Fruit fly (Drosophila melanogaster) whole organism, embryonic: ENCODE data around the gene obst-F.

ENCODE experiments used
- Adf1 ChIP-seq: fragments of 200-800 bp; sonication (Bioruptor generic); IDR thresholded peaks from 2 replicates; pipeline ENCODE4 v1.3.6; 2022; ENCODE audit warnings: missing biosample characterization, missing genetic modification characterization
- Asciz ChIP-seq: fragments of 200-800 bp; sonication (Bioruptor generic); optimal IDR thresholded peaks from 2 replicates; lab custom pipeline; 2017; ENCODE audit warnings: missing biosample characterization, mild to moderate bottlenecking, missing genetic modification characterization, missing genetic modification reagents
- B-H2 ChIP-seq: fragments of 200-800 bp; sonication (Bioruptor generic); optimal IDR thresholded peaks from 2 replicates; lab custom pipeline; 2018; ENCODE audit warnings: missing biosample characterization, mild to moderate bottlenecking, missing genetic modification characterization
- CG11093 ChIP-seq: fragments of 200-800 bp; sonication (Bioruptor generic); IDR thresholded peaks from 3 replicates; pipeline ENCODE4 v1.3.6; 2022; ENCODE audit warnings: missing biosample characterization, missing genetic modification characterization
- CG11504 ChIP-seq: fragments of 200-800 bp; sonication (Bioruptor generic); optimal IDR thresholded peaks from 3 replicates; lab custom pipeline; 2019; ENCODE audit warnings: missing biosample characterization, mild to moderate bottlenecking, missing genetic modification characterization, moderate library complexity
- CG13287 ChIP-seq: fragments of 200-800 bp; sonication (Bioruptor generic); IDR thresholded peaks from 2 replicates; pipeline ENCODE4 v1.3.6; 2022; ENCODE audit warnings: missing biosample characterization, missing genetic modification characterization; ENCODE audit not compliant: partially characterized antibody
- CG13624 ChIP-seq: fragments of 200-800 bp; sonication (Bioruptor generic); optimal IDR thresholded peaks from 2 replicates; lab custom pipeline; 2016; ENCODE audit warnings: missing biosample characterization, missing genetic modification characterization
- CG15073 ChIP-seq: fragments of 200-800 bp; sonication (Bioruptor generic); optimal IDR thresholded peaks from 2 replicates; lab custom pipeline; 2016; ENCODE audit warnings: missing biosample characterization, missing genetic modification characterization
- CG15269 ChIP-seq: fragments of 200-800 bp; sonication (Bioruptor generic); optimal IDR thresholded peaks from 2 replicates; lab custom pipeline; 2018; ENCODE audit warnings: missing biosample characterization, mild to moderate bottlenecking, missing genetic modification characterization, moderate library complexity
- CG15601 ChIP-seq: fragments of 200-800 bp; sonication (Bioruptor generic); optimal IDR thresholded peaks from 3 replicates; lab custom pipeline; 2019; ENCODE audit warnings: missing biosample characterization, mild to moderate bottlenecking, missing genetic modification characterization, moderate library complexity
- CG1603 ChIP-seq: fragments of 200-800 bp; sonication (Bioruptor generic); optimal IDR thresholded peaks from 2 replicates; lab custom pipeline; 2019; ENCODE audit warnings: missing biosample characterization, mild to moderate bottlenecking, missing genetic modification characterization, moderate library complexity
- CG17385 ChIP-seq: fragments of 200-800 bp; sonication (Bioruptor generic); optimal IDR thresholded peaks from 3 replicates; lab custom pipeline; 2018; ENCODE audit warnings: missing biosample characterization, mild to moderate bottlenecking, missing genetic modification characterization
- CG17568 ChIP-seq: fragments of 200-800 bp; sonication (Bioruptor generic); optimal IDR thresholded peaks from 2 replicates; lab custom pipeline; 2018; ENCODE audit warnings: missing biosample characterization, mild to moderate bottlenecking, missing genetic modification characterization, moderate library complexity
- CG18011 ChIP-seq: fragments of 200-800 bp; sonication (Bioruptor generic); optimal IDR thresholded peaks from 2 replicates; lab custom pipeline; 2017; ENCODE audit warnings: missing biosample characterization, missing genetic modification characterization, mild to moderate bottlenecking, moderate library complexity, missing genotype
- CG3163 ChIP-seq: fragments of 200-800 bp; sonication (Bioruptor generic); optimal IDR thresholded peaks from 3 replicates; lab custom pipeline; 2016; ENCODE audit warnings: missing biosample characterization, missing genetic modification characterization
- CG32532 ChIP-seq: fragments of 200-800 bp; sonication (Bioruptor generic); IDR thresholded peaks from 2 replicates; pipeline ENCODE4 v1.3.6; 2022; ENCODE audit warnings: missing biosample characterization, missing genetic modification characterization
- CG34376 ChIP-seq: fragments of 200-800 bp; sonication (Bioruptor generic); optimal IDR thresholded peaks from 2 replicates; lab custom pipeline; 2018; ENCODE audit warnings: missing biosample characterization, mild to moderate bottlenecking, missing genetic modification characterization
- CG34422 ChIP-seq: fragments of 200-800 bp; sonication (Bioruptor generic); IDR thresholded peaks from 3 replicates; pipeline ENCODE4 v1.3.6; 2022; ENCODE audit warnings: missing biosample characterization, missing genetic modification characterization
- CG4404 ChIP-seq: fragments of 200-800 bp; sonication (Bioruptor generic); IDR thresholded peaks from 2 replicates; pipeline ENCODE4 v1.3.6; 2022; ENCODE audit warnings: missing biosample characterization, missing genetic modification characterization
- CG6765 ChIP-seq: fragments of 200-800 bp; sonication (Bioruptor generic); optimal IDR thresholded peaks from 3 replicates; lab custom pipeline; 2017; ENCODE audit warnings: missing biosample characterization, mild to moderate bottlenecking, missing genetic modification characterization
- CG7963 ChIP-seq: fragments of 200-800 bp; sonication (Bioruptor generic); IDR thresholded peaks from 3 replicates; pipeline ENCODE4 v1.3.6; 2022; ENCODE audit warnings: missing biosample characterization, missing genetic modification characterization; ENCODE audit not compliant: partially characterized antibody
- CG7987 ChIP-seq: fragments of 200-800 bp; sonication (Bioruptor generic); optimal IDR thresholded peaks from 2 replicates; lab custom pipeline; 2018; ENCODE audit warnings: missing biosample characterization, mild to moderate bottlenecking, missing genetic modification characterization, moderate library complexity
- CG9932 ChIP-seq: fragments of 200-800 bp; sonication (Bioruptor generic); IDR thresholded peaks from 2 replicates; pipeline ENCODE4 v1.3.6; 2022; ENCODE audit warnings: missing biosample characterization, missing genetic modification characterization
- Chrac-16 ChIP-seq: fragments of 200-800 bp; sonication (Bioruptor generic); optimal IDR thresholded peaks from 3 replicates; lab custom pipeline; 2016; ENCODE audit warnings: missing biosample characterization, missing genetic modification characterization
- D19A ChIP-seq: fragments of 200-800 bp; optimal IDR thresholded peaks from 3 replicates; lab custom pipeline; 2019; ENCODE audit warnings: missing biosample characterization, mild to moderate bottlenecking, missing genetic modification characterization, moderate library complexity
- E2f2 ChIP-seq: fragments of 200-800 bp; sonication (Bioruptor generic); IDR thresholded peaks from 2 replicates; pipeline ENCODE4 v1.3.6; 2022; ENCODE audit warnings: missing biosample characterization, missing genetic modification characterization
- Fer1 ChIP-seq: fragments of 200-800 bp; sonication (Bioruptor generic); optimal IDR thresholded peaks from 2 replicates; lab custom pipeline; 2017; ENCODE audit warnings: missing biosample characterization, mild to moderate bottlenecking, missing genetic modification characterization
- HLH54F ChIP-seq: fragments of 200-800 bp; sonication (Bioruptor generic); optimal IDR thresholded peaks from 3 replicates; lab custom pipeline; 2016; ENCODE audit warnings: missing biosample characterization, missing genetic modification characterization
- HmgZ ChIP-seq: fragments of 200-800 bp; sonication (Bioruptor generic); optimal IDR thresholded peaks from 2 replicates; lab custom pipeline; 2018; ENCODE audit warnings: missing biosample characterization, mild to moderate bottlenecking, missing genetic modification characterization
- Hmx ChIP-seq: fragments of 200-800 bp; sonication (Bioruptor generic); optimal IDR thresholded peaks from 2 replicates; lab custom pipeline; 2016; ENCODE audit warnings: missing biosample characterization, missing genetic modification characterization
- Jarid2 ChIP-seq: fragments of 200-800 bp; sonication (Bioruptor generic); optimal IDR thresholded peaks from 3 replicates; lab custom pipeline; 2017; ENCODE audit warnings: mild to moderate bottlenecking, missing biosample characterization, missing genetic modification reagents, missing genetic modification characterization
- Lhr ChIP-seq: fragments of 200-800 bp; sonication (Bioruptor generic); optimal IDR thresholded peaks from 3 replicates; lab custom pipeline; 2017; ENCODE audit warnings: mild to moderate bottlenecking, missing biosample characterization, missing genetic modification reagents, missing genetic modification characterization
- Meics ChIP-seq: fragments of 200-800 bp; sonication (Bioruptor generic); optimal IDR thresholded peaks from 2 replicates; lab custom pipeline; 2017; ENCODE audit warnings: missing biosample characterization, mild to moderate bottlenecking, missing genetic modification characterization
- Oli ChIP-seq: fragments of 200-800 bp; sonication (Bioruptor generic); optimal IDR thresholded peaks from 2 replicates; lab custom pipeline; 2018; ENCODE audit warnings: missing biosample characterization, mild to moderate bottlenecking, missing genetic modification characterization, moderate library complexity
- caup ChIP-seq: fragments of 200-800 bp; sonication (Bioruptor generic); optimal IDR thresholded peaks from 3 replicates; lab custom pipeline; 2017; ENCODE audit warnings: missing biosample characterization, mild to moderate bottlenecking, missing genetic modification characterization, moderate library complexity; ENCODE audit not compliant: severe bottlenecking
- cg ChIP-seq: fragments of 200-800 bp; sonication (Bioruptor generic); optimal IDR thresholded peaks from 3 replicates; lab custom pipeline; 2019; ENCODE audit warnings: missing biosample characterization, mild to moderate bottlenecking, missing genetic modification characterization, moderate library complexity
- chinmo ChIP-seq: fragments of 200-800 bp; sonication (Bioruptor generic); IDR thresholded peaks from 4 replicates; pipeline ENCODE4 v1.3.6; 2022; ENCODE audit warnings: missing biosample characterization, missing genetic modification characterization; ENCODE audit not compliant: partially characterized antibody
- cwo ChIP-seq: fragments of 200-800 bp; sonication (Bioruptor generic); optimal IDR thresholded peaks from 3 replicates; lab custom pipeline; 2017; ENCODE audit warnings: missing biosample characterization, missing genetic modification characterization, mild to moderate bottlenecking, moderate library complexity, missing genetic modification reagents
- dati ChIP-seq: fragments of 200-800 bp; sonication (Bioruptor generic); IDR thresholded peaks from 2 replicates; pipeline ENCODE4 v1.3.6; 2022; ENCODE audit warnings: missing biosample characterization, missing genetic modification characterization
- ftz-f1 ChIP-seq: fragments of 200-800 bp; sonication (Bioruptor generic); optimal IDR thresholded peaks from 2 replicates; lab custom pipeline; 2016; ENCODE audit warnings: missing biosample characterization, missing genetic modification characterization
- gcm ChIP-seq: fragments of 200-800 bp; sonication (Bioruptor generic); optimal IDR thresholded peaks from 2 replicates; lab custom pipeline; 2019; ENCODE audit warnings: missing biosample characterization, mild to moderate bottlenecking, missing genetic modification characterization, moderate library complexity
- knrl ChIP-seq: fragments of 200-800 bp; sonication (Bioruptor generic); IDR thresholded peaks from 3 replicates; pipeline ENCODE4 v1.3.6; 2022; ENCODE audit warnings: missing biosample characterization, missing genetic modification characterization; ENCODE audit not compliant: partially characterized antibody
- phol ChIP-seq: fragments of 200-800 bp; sonication (Bioruptor generic); optimal IDR thresholded peaks from 3 replicates; lab custom pipeline; 2018; ENCODE audit warnings: missing biosample characterization, mild to moderate bottlenecking, missing genetic modification characterization, moderate library complexity
- seq ChIP-seq: fragments of 200-800 bp; sonication (Bioruptor generic); IDR thresholded peaks from 2 replicates; pipeline ENCODE4 v1.3.6; 2022; ENCODE audit warnings: missing biosample characterization, missing genetic modification characterization
- stc ChIP-seq: fragments of 200-800 bp; sonication (Bioruptor generic); IDR thresholded peaks from 2 replicates; pipeline ENCODE4 v1.3.6; 2022; ENCODE audit warnings: missing biosample characterization, missing genetic modification characterization
- wor ChIP-seq: fragments of 200-800 bp; sonication (Bioruptor generic); IDR thresholded peaks from 2 replicates; pipeline ENCODE4 v1.3.6; 2022; ENCODE audit warnings: missing biosample characterization, missing genetic modification characterization

obst-F gene

DNA sequence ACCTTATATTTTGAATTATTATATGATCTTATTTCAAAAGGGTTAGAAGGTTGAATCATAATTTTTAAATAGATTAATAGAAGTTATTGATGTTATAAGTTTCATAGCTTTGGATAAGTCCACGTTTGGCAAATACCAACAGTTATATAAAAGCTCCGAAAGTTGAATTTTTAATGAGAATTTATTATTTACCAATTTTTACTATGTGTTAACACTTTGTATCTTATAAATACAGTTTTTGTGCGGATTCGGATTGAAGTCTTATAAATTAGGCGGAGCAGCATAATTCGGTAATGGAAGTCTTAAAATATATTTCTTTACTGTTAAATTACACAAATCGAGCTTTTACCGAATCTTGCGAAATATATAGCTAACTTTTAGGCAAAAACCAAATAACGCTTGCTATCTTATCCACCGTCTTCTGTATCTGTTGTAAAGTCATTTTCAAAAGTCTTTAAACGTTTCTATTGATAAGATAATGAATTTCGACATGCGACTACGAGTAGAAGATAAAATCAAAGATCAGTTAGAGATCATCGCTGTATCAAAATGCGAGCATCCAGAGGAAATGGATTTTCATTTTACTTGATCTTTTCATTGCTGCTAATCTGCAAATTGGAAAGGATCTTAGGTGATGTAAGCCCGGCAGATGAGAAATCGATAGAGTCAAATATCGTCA lies 1.7 kb downstream of the obst-F start, which contains the start of gene CG42833 (continued):
- no peak for TF ChIP-seq wor (GFP tag; lab: Robert Waterston, UW)
- no peak for TF ChIP-seq Hmx
- TF ChIP-seq chinmo (GFP tag; lab: Robert Waterston, UW) = 0 out of 4 replicates have a peak, but pooled peaks have one; percentile 7

dm6 chr3L:20198138-20198559 lies 3.3 kb downstream of the obst-F start, which contains the start of gene CG42674:
Gene CG42674 (minus strand): TSS chr3L:20198317.
- no peak for TF ChIP-seq CG15269
- TF ChIP-seq gcm (GFP tag; lab: Kevin White, UChicago) = no peak
- TF ChIP-seq Adf1 (GFP tag; lab: Robert Waterston, UW) = peak; percentile 18; the same call in 1 of the 2 replicates
- no peak for TF ChIP-seq CG6765 (GFP tag; lab: Kevin White, UChicago)
- TF ChIP-seq CG18011 (GFP tag; lab: Kevin White, UChicago) = peak; percentile 64
- no peak for TF ChIP-seq knrl (GFP tag; lab: Robert Waterston, UW)
- TF ChIP-seq CG15073 (GFP tag; lab: Kevin White, UChicago) = no peak
- peak; percentile 9 for TF ChIP-seq CG17385 (GFP tag; lab: Kevin White, UChicago)
- peak; percentile 12 for TF ChIP-seq Meics
- peak; percentile 63; the same call in 1 of the 3 replicates for TF ChIP-seq CG34422
- peak; percentile 60; the same call in 1 of the 4 replicates for TF ChIP-seq chinmo (GFP tag; lab: Robert Waterston, UW)
- peak; percentile 3 for TF ChIP-seq caup (GFP tag; lab: Kevin White, UChicago)
- no peak for TF ChIP-seq HLH54F (GFP tag; lab: Kevin White, UChicago)
- TF ChIP-seq seq (GFP tag; lab: Robert Waterston, UW) = 0 out of 2 replicates have a peak, but pooled peaks have one; percentile 11
- peak; percentile 60 for TF ChIP-seq CG15601
- TF ChIP-seq B-H2 (GFP tag; lab: Kevin White, UChicago) = no peak
- no peak for TF ChIP-seq dati
- TF ChIP-seq stc (GFP tag; lab: Robert Waterston, UW) = no peak
- TF ChIP-seq Jarid2 (GFP tag; lab: Kevin White, UChicago) = peak; percentile 89
- TF ChIP-seq phol = no peak
- peak; percentile 97 for TF ChIP-seq CG3163 (GFP tag; lab: Kevin White, UChicago)
- peak; percentile 63 for TF ChIP-seq cwo (GFP tag; lab: Kevin White, UChicago)
- TF ChIP-seq Chrac-16 = no peak
- TF ChIP-seq Oli = no peak
- peak; percentile 60 for TF ChIP-seq CG11504 (tag; lab: Kevin White, UChicago)
- peak; percentile 62 for TF ChIP-seq CG13624 (GFP tag; lab: Kevin White, UChicago)
- TF ChIP-seq CG34376 = peak; percentile 54
- TF ChIP-seq CG4404 (GFP tag; lab: Robert Waterston, UW) = no peak
- TF ChIP-seq cg (GFP tag; lab: Kevin White, UChicago) = peak; percentile 61
- TF ChIP-seq CG9932 (GFP tag; lab: Robert Waterston, UW) = no peak
- TF ChIP-seq Lhr (GFP tag; lab: Kevin White, UChicago) = no peak
- TF ChIP-seq Asciz (GFP tag; lab: Kevin White, UChicago) = no peak
- TF ChIP-seq E2f2 = peak; percentile 15; the same call in 1 of the 2 replicates
- TF ChIP-seq CG7987 (GFP tag; lab: Kevin White, UChicago) = peak; percentile 3
- peak; percentile 93 for TF ChIP-seq D19A (tag; lab: Kevin White, UChicago)
- peak; percentile 37; the same call in 1 of the 2 replicates for TF ChIP-seq CG13287 (GFP tag; lab: Robert Waterston, UW)
- TF ChIP-seq CG11093 (GFP tag; lab: Robert Waterston, UW) = no peak
- TF ChIP-seq ftz-f1 = peak; percentile 10
- no peak for TF ChIP-seq CG1603 (tag; lab: Kevin White, UChicago)
- no peak for TF ChIP-seq CG7963 (GFP tag; lab: Robert Waterston, UW)
- peak; percentile 8 for TF ChIP-seq HmgZ (tag; lab: Kevin White, UChicago)
- 0 out of 2 replicates have a peak, but pooled peaks have one; percentile 15 for TF ChIP-seq CG32532
- peak; percentile 2 for TF ChIP-seq Fer1 (GFP tag; lab: Kevin White, UChicago)
- peak; percentile 27 for TF ChIP-seq CG17568
